Worm (Caenorhabditis elegans) whole organism, L2 larva: ENCODE measurements around the gene F53F4.7.

ENCODE experiments used
- C34F6.9 ChIP-seq: fragments of 150-350 bp; optimal IDR thresholded peaks from 2 replicates; lab custom pipeline; 2014; ENCODE audit warnings: missing biosample characterization, missing genetic modification characterization
- R02D3.7 ChIP-seq: fragments of 150-350 bp; optimal IDR thresholded peaks from 2 replicates; lab custom pipeline; 2014; ENCODE audit warnings: missing biosample characterization, missing genetic modification characterization
- Y55F3AM.14 ChIP-seq: fragments of 200-800 bp; sonication (Bioruptor generic); optimal IDR thresholded peaks from 2 replicates; lab custom pipeline; 2018; ENCODE audit warnings: mild to moderate bottlenecking, missing genetic modification characterization, missing compliant biosample characterization
- ZK546.5 ChIP-seq: sonication (generic microtip); optimal IDR thresholded peaks from 2 replicates; lab custom pipeline; 2017; ENCODE audit warnings: missing biosample characterization, missing genetic modification characterization
- aly-2 ChIP-seq: fragments of 150-350 bp; optimal IDR thresholded peaks from 2 replicates; lab custom pipeline; 2014; ENCODE audit warnings: missing biosample characterization, missing genetic modification characterization
- ama-1 ChIP-seq: fragments of 150-350 bp; optimal IDR thresholded peaks from 2 replicates; lab custom pipeline; 2018; ENCODE audit warnings: inconsistent platforms
- blmp-1 ChIP-seq: sonication (generic microtip); optimal IDR thresholded peaks from 2 replicates; lab custom pipeline; 2017; ENCODE audit warnings: missing genetic modification characterization, mild to moderate bottlenecking, missing compliant biosample characterization, antibody characterized with exemption, moderate library complexity; ENCODE audit not compliant: insufficient read depth
- ceh-16 ChIP-seq: fragments of 150-350 bp; optimal IDR thresholded peaks from 2 replicates; lab custom pipeline; 2014; ENCODE audit warnings: missing biosample characterization, missing genetic modification characterization
- ceh-82 ChIP-seq: fragments of 150-350 bp; optimal IDR thresholded peaks from 2 replicates; lab custom pipeline; 2014; ENCODE audit warnings: missing biosample characterization, missing genetic modification characterization
- crh-2 ChIP-seq: sonication (generic microtip); optimal IDR thresholded peaks from 2 replicates; lab custom pipeline; 2017; ENCODE audit warnings: missing biosample characterization, missing genetic modification characterization
- egl-27 ChIP-seq: sonication (generic microtip); optimal IDR thresholded peaks from 3 replicates; lab custom pipeline; 2017; ENCODE audit warnings: missing biosample characterization, missing genetic modification reagents, missing genetic modification characterization
- elt-1 ChIP-seq: fragments of 150-350 bp; optimal IDR thresholded peaks from 2 replicates; lab custom pipeline; 2014; ENCODE audit warnings: missing biosample characterization, missing genetic modification characterization
- elt-3 ChIP-seq: sonication (generic microtip); optimal IDR thresholded peaks from 2 replicates; lab custom pipeline; 2017; ENCODE audit warnings: missing biosample characterization, missing genetic modification characterization
- fos-1 ChIP-seq: fragments of 150-350 bp; optimal IDR thresholded peaks from 2 replicates; lab custom pipeline; 2014; ENCODE audit warnings: missing biosample characterization, missing genetic modification characterization
- lin-11 ChIP-seq: fragments of 150-350 bp; sonication (generic microtip); optimal IDR thresholded peaks from 2 replicates; lab custom pipeline; 2014; ENCODE audit warnings: missing biosample characterization, missing genetic modification characterization, inconsistent platforms, mixed read lengths
- lin-13 ChIP-seq: fragments of 150-350 bp; optimal IDR thresholded peaks from 2 replicates; lab custom pipeline; 2014; ENCODE audit warnings: missing biosample characterization, missing genetic modification reagents, missing genetic modification characterization
- lin-39 ChIP-seq: fragments of 150-350 bp; optimal IDR thresholded peaks from 2 replicates; lab custom pipeline; 2014; ENCODE audit warnings: missing biosample characterization, missing genetic modification reagents, missing genetic modification characterization
- lsy-2 ChIP-seq, 2 experiments: fragments of 150-350 bp in 1 of 2; sonication (generic microtip) in 1 of 2; optimal IDR thresholded peaks; 2 replicates each; lab custom pipeline; 2014 to 2017; ENCODE audit warnings: missing biosample characterization in 2 of 2, missing genetic modification characterization in 2 of 2
- mab-5 ChIP-seq: fragments of 150-350 bp; optimal IDR thresholded peaks from 2 replicates; lab custom pipeline; 2014; ENCODE audit warnings: missing biosample characterization, missing genetic modification characterization
- mbf-1 ChIP-seq: sonication (generic microtip); optimal IDR thresholded peaks from 2 replicates; lab custom pipeline; 2017; ENCODE audit warnings: missing biosample characterization, missing genetic modification characterization
- mdl-1 ChIP-seq, 2 experiments: fragments of 150-350 bp in 1 of 2; sonication (generic microtip) in 1 of 2; optimal IDR thresholded peaks; 2 replicates each; lab custom pipeline; 2017; ENCODE audit warnings: missing biosample characterization in 2 of 2, missing genetic modification characterization in 2 of 2
- nhr-11 ChIP-seq: fragments of 150-350 bp; optimal IDR thresholded peaks from 2 replicates; lab custom pipeline; 2014; ENCODE audit warnings: missing biosample characterization, missing genetic modification characterization
- nhr-12 ChIP-seq: fragments of 150-350 bp; optimal IDR thresholded peaks from 2 replicates; lab custom pipeline; 2014; ENCODE audit warnings: missing biosample characterization, missing genetic modification characterization
- nhr-129 ChIP-seq: fragments of 150-350 bp; optimal IDR thresholded peaks from 2 replicates; lab custom pipeline; 2014; ENCODE audit warnings: missing biosample characterization, missing genetic modification characterization
- nhr-23 ChIP-seq: fragments of 150-350 bp; optimal IDR thresholded peaks from 2 replicates; lab custom pipeline; 2014; ENCODE audit warnings: missing biosample characterization, missing genetic modification reagents, missing genetic modification characterization
- nhr-237 ChIP-seq: fragments of 150-350 bp; optimal IDR thresholded peaks from 2 replicates; lab custom pipeline; 2014; ENCODE audit warnings: missing biosample characterization, missing genetic modification characterization
- nhr-6 ChIP-seq: fragments of 150-350 bp; optimal IDR thresholded peaks from 2 replicates; lab custom pipeline; 2014; ENCODE audit warnings: missing biosample characterization, missing genetic modification characterization
- nhr-77 ChIP-seq: fragments of 150-350 bp; optimal IDR thresholded peaks from 2 replicates; lab custom pipeline; 2014; ENCODE audit warnings: missing biosample characterization, missing genetic modification characterization
- peb-1 ChIP-seq: fragments of 150-350 bp; optimal IDR thresholded peaks from 2 replicates; lab custom pipeline; 2014; ENCODE audit warnings: missing biosample characterization, missing genetic modification characterization
- snpc-4 ChIP-seq: fragments of 150-350 bp; optimal IDR thresholded peaks from 2 replicates; lab custom pipeline; 2014; ENCODE audit warnings: missing biosample characterization, missing genetic modification characterization
- unc-55 ChIP-seq: fragments of 150-350 bp; sonication (generic microtip); optimal IDR thresholded peaks from 3 replicates; lab custom pipeline; 2014; ENCODE audit warnings: missing biosample characterization, missing genetic modification reagents, missing genetic modification characterization
- ztf-1 ChIP-seq: fragments of 200-800 bp; sonication (Bioruptor generic); conservative IDR thresholded peaks from 2 replicates; pipeline ENCODE4 v1.3.6; 2022; ENCODE audit warnings: missing genetic modification characterization, missing compliant biosample characterization
- ztf-11 ChIP-seq: sonication (generic microtip); optimal IDR thresholded peaks from 2 replicates; lab custom pipeline; 2017; ENCODE audit warnings: missing biosample characterization, missing genetic modification characterization
- ztf-4 ChIP-seq: fragments of 150-350 bp; optimal IDR thresholded peaks from 2 replicates; lab custom pipeline; 2014; ENCODE audit warnings: missing biosample characterization, missing genetic modification characterization

Gene F53F4.7

DNA sequence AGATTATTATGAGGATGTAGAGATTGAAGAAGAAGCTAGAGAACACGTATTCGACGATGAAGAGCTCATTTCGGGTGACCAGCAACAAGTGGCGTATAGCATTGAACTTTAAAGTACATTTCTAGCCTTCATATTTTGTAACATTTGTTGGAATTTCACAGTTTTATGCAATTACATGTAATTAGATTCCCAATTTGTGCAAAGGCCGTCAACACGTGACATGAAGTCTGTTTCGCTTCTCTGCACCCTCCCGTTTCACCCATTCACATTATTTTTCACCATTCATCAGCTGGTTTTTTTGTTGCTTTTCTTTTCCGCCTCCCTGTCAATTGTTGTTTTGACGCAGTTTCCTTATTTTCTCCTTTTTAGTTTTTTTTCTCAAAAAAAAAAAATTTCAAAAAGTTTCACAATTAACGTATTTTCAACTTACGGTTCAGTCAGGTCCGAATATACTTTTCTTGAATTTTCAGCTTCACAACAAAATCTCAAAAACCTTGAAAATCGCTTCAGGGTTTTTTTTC is 13.4 kb upstream of the F53F4.7 start, which contains the start of gene sde-2:
TSS of gene sde-2 (plus strand) at position 471 of the 521 bp plus-strand sequence.
- TF ChIP-seq nhr-129 (tag; lab: Kevin White, UChicago): peak; percentile 52
- TF ChIP-seq elt-3: no peak
- TF ChIP-seq C34F6.9 (tag; lab: Kevin White, UChicago): peak; percentile 72
- peak; percentile 8 for TF ChIP-seq unc-55 (GFP tag; lab: Kevin White, UChicago)
- TF ChIP-seq, all 48 proteins: peak for 3

- TF ChIP-seq nhr-129 (tag; lab: Kevin White, UChicago) (peak; percentile 33), unc-55 (GFP tag; lab: Kevin White, UChicago) (peak; percentile 70), R02D3.7 (tag; lab: Kevin White, UChicago) (peak; percentile 23), lin-11 (tag; lab: Kevin White, UChicago) (peak; percentile 10), ceh-16 (tag; lab: Kevin White, UChicago) (no peak), mbf-1 (tag; lab: Kevin White, UChicago) (no peak), aly-2 (tag; lab: Kevin White, UChicago) (no peak), C34F6.9 (tag; lab: Kevin White, UChicago) (peak; percentile 42)
These were observed 11.8 kb upstream of the F53F4.7 start, which contains the start of the genes nduv-2 and F53F4.12 for ce11 chrV:13625517-13626097. Gene nduv-2, minus strand, starts transcription at chrV:13625567. Gene F53F4.12, plus strand, starts transcription at chrV:13626047.

ce11 chrV:13624424-13624823 is 10.7 kb upstream of the F53F4.7 start, which contains the start of gene F53F4.11:
Gene F53F4.11, minus strand, starts transcription at chrV:13624524.
- TF ChIP-seq ceh-16 (tag; lab: Kevin White, UChicago): no peak
- no peak for TF ChIP-seq mab-5 (tag; lab: Kevin White, UChicago)
- no peak for TF ChIP-seq ama-1 (lab: Kevin White, UChicago)
- TF ChIP-seq aly-2 (tag; lab: Kevin White, UChicago): no peak
- no peak for TF ChIP-seq egl-27 (tag; lab: Kevin White, UChicago)
- no peak for TF ChIP-seq lin-11 (tag; lab: Kevin White, UChicago)
- TF ChIP-seq nhr-23: no peak
- TF ChIP-seq mdl-1 (tag; optimal IDR thresholded peaks at IDR 0.05; lab: Kevin White, UChicago): no peak
- TF ChIP-seq ceh-82 (tag; lab: Kevin White, UChicago): no peak
- no peak for TF ChIP-seq lin-39 (tag; lab: Kevin White, UChicago)
- TF ChIP-seq crh-2 (tag; lab: Kevin White, UChicago): no peak
- no peak for TF ChIP-seq blmp-1 (tag; lab: Kevin White, UChicago)
- TF ChIP-seq fos-1 (tag; lab: Kevin White, UChicago): no peak

ce11 chrV:13621720-13622119 is 8.0 kb upstream of the F53F4.7 start, which contains the start of gene F53F4.16:
Gene F53F4.16, minus strand, starts transcription at chrV:13621820.
- TF ChIP-seq nhr-6 (tag; lab: Kevin White, UChicago) (no peak), ztf-4 (no peak), ztf-1 (no peak), nhr-12 (tag; lab: Kevin White, UChicago) (no peak), nhr-77 (no peak), ztf-11 (tag; lab: Kevin White, UChicago) (no peak), peb-1 (tag; lab: Kevin White, UChicago) (no peak), ZK546.5 (no peak)

DNA sequence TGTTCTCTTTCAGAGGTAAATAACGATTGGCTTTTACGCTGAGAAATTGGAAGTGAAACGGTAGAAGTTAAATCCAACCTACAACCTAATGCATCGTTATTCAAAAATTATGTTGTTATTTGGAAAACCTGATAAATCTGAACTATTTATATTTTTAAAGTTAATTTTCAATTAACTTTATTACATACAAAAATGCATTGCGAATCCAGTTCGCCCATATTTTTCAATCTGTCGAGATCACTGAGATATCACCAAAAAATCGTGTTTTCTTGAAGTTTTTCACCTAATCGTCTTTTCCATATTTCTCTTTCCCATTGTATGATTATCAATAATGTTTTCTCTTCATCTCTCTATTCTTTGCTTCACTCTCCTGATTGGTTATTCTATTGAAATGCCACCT is 6.9 kb upstream of the F53F4.7 start, which contains the start of gene F53F4.15:
TSS of gene F53F4.15 (plus strand) at position 301 of the 400 bp plus-strand sequence.
- no peak for TF ChIP-seq ZK546.5
- no peak for TF ChIP-seq elt-1 (tag; lab: Kevin White, UChicago)
- no peak for TF ChIP-seq ceh-82 (tag; lab: Kevin White, UChicago)
- no peak for TF ChIP-seq ama-1 (lab: Kevin White, UChicago)
- TF ChIP-seq lin-13 (GFP tag; lab: Kevin White, UChicago): no peak
- no peak for TF ChIP-seq mdl-1 (tag; optimal IDR thresholded peaks at IDR 0.05; lab: Kevin White, UChicago)
- no peak for TF ChIP-seq elt-3
- TF ChIP-seq mbf-1 (tag; lab: Kevin White, UChicago): no peak
- TF ChIP-seq nhr-11: no peak
- no peak for TF ChIP-seq nhr-237 (tag; lab: Kevin White, UChicago)
- TF ChIP-seq nhr-6 (tag; lab: Kevin White, UChicago): no peak
- no peak for TF ChIP-seq nhr-23
- no peak for TF ChIP-seq Y55F3AM.14 (GFP tag; lab: Kevin White, UChicago)
- TF ChIP-seq lsy-2 (tag; optimal IDR thresholded peaks at IDR 0.05; lab: Kevin White, UChicago): no peak
- TF ChIP-seq snpc-4 (tag; lab: Kevin White, UChicago): no peak
